Worm (Caenorhabditis elegans) whole organism, early embryonic: Measurements from ENCODE around the gene M106.2.

ENCODE experiments used
- ama-1 ChIP-seq: fragments of 150-350 bp; optimal IDR thresholded peaks from 2 replicates; lab custom pipeline; 2014
- hmbx-1 ChIP-seq: sonication (generic microtip); optimal IDR thresholded peaks from 2 replicates; lab custom pipeline; 2016; ENCODE audit warnings: mild to moderate bottlenecking, missing genetic modification characterization, missing compliant biosample characterization
- sea-1 ChIP-seq: fragments of 200-800 bp; sonication (Bioruptor generic); conservative IDR thresholded peaks from 2 replicates; pipeline ENCODE4 v1.3.6; 2022; ENCODE audit warnings: missing genetic modification characterization, missing compliant biosample characterization
- tbx-37 ChIP-seq: fragments of 200-800 bp; sonication (Bioruptor generic); conservative IDR thresholded peaks from 2 replicates; pipeline ENCODE4 v1.3.6; 2022; ENCODE audit warnings: missing genetic modification reagents, missing genetic modification characterization, missing compliant biosample characterization
- tra-4 ChIP-seq: sonication (generic microtip); optimal IDR thresholded peaks from 2 replicates; lab custom pipeline; 2017; ENCODE audit warnings: missing genetic modification characterization, missing compliant biosample characterization

- no peak for TF ChIP-seq tbx-37
- no peak for TF ChIP-seq ama-1 (lab: Kevin White, UChicago)
- no peak for TF ChIP-seq hmbx-1 (tag; lab: Kevin White, UChicago)
- TF ChIP-seq sea-1 = no peak
- TF ChIP-seq tra-4 (tag; lab: Kevin White, UChicago) = no peak
Observed at ce11 chrII:10847057-10847456, 2.7 kb downstream of the M106.2 start.
